Fruit fly (Drosophila melanogaster) S2 (cell line): Measurements from ENCODE around the gene fal.

Experiments used
- CG8478 ChIP-seq: fragments of >200 bp; optimal IDR thresholded peaks from 2 replicates; lab custom pipeline; 2018
- CTCF ChIP-seq, 2 experiments: fragments of >200 bp; optimal IDR thresholded peaks; 2 replicates each; lab custom pipeline; 2018

The fal gene

DNA sequence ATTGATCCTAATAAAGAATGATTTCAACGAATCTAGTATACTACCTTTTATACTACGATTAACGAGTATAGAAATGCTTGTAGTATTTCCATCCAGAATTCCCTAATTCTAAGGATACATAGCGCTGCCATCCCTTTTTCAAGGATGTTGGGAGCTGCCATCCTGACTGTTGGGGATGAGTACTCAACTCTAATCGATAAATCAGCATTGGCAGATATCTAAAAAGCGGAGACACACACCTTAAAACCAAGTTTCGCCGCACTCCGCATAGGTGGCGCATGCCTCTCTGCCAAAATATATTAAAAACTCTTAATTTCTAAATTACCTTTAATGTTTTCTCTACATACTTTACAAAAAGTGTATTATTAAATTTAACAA lies at the start of gene fal:
Gene fal, plus strand, starts transcription at position 330 of the 378 bp plus-strand sequence.
- TF ChIP-seq CTCF (optimal IDR thresholded peaks at IDR 0.05; lab: Kevin White, UChicago), result peak; percentile 92 to 93
- TF ChIP-seq CG8478 (lab: Kevin White, UChicago), result no peak

DNA sequence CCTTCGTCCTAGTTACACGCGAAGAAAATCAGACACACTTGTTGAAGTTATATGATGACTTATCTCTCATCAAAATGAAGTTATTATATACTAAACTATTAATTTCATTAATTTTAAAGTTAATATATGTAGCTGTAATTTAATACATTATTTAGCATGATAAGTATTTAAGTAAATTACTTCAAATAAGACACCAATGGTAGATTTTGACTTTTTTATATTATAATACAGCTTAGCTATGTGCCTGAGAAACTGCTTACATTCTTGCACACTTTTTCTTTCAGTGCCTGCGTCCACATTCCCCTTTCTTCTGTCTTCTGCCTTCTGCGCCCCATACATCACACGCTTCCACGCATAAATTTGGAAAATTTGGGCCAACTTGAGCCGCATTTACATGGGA lies 42.7 kb upstream of the fal start:
- TF ChIP-seq CG8478 (lab: Kevin White, UChicago) (no peak), CTCF (optimal IDR thresholded peaks at IDR 0.05; lab: Kevin White, UChicago) (no peak)

DNA sequence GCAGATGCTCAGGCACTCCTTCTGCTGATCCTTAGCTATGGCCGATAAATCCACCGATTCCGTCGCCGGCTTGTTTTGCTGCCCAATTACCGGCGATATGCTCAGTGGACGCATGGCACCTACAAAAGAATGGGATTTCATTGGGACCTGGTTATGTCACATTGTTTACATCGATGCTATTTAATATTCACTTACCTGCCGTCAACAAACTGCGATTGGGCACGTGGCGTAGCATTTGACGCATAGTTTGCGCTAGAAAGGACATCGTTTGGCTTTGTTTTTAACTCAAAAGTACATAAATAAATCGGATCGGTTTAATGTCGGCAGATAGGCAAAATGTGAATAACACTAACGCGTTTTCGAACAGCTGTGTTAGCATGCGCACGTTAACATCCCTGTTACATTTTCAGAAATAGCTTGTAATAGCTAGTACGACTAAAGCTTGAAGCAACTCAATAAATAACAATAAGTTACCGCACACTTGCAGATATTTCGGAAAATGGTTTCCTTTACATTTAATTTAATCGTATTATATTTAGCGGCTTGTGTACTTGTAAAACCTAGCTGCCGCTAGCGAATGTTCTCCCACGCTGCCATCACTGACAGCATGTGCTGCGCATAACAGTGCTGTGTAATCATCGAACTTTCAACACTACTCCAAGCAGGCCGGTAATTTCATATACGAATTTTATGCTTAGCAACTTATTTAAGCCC lies 39.5 kb upstream of the fal start, which contains the start of the genes mRpL21 and rept:
Gene mRpL21, minus strand, starts transcription at position 347 of the 714 bp plus-strand sequence.
Gene rept, plus strand, starts transcription at position 626 of the 714 bp plus-strand sequence.
- TF ChIP-seq CG8478 (lab: Kevin White, UChicago) (no peak), CTCF (optimal IDR thresholded peaks at IDR 0.05; lab: Kevin White, UChicago) (peak in 1 of 2 experiments; percentile 25)

DNA sequence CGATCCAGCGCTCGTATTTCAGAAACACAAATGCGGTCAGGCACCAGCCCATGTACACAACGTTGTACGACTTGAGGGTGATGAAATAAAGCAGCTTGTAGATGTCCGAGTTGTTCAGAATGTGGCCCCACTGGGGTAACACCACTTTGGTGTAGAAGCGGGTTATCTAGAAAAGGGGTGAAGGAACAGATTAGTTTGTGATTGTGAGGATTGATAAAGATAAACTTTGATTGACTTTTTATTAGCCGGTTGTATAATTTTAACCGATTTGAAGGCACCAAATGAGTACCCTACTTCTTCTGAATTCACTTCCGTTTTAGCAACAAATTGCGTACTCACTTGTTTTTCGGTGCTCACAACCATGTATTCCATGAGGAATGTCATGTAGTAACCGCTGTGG lies 36.2 kb upstream of the fal start:
- TF ChIP-seq CG8478 (lab: Kevin White, UChicago) (no peak), CTCF (optimal IDR thresholded peaks at IDR 0.05; lab: Kevin White, UChicago) (no peak)

DNA sequence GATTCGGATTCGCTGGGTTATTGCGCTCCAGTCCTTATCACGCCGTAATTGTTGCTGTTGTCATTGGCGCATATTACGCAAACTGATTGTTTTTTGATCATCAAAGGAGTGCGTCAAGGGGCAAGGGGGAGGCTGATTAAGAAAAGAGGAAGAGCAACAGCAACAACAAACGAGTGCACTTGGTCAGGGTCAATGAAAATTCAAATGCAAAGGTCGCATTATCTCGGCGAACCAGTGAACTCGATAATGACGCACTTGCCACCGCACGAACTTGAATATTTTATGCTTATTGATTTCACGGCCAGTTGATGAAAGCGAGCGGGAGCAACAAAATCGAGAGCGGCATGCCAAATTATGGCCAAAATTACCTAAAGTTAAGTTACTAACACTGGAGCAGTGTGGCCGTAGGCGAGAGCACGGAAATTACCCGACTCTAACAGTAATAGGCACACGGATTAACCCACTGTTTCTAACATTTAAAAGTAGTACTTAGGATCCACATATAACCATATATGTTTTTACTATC lies 34.0 kb upstream of the fal start, which contains the start of gene nes:
Gene nes, minus strand, starts transcription at position 402 of the 526 bp plus-strand sequence.
- TF ChIP-seq CTCF (optimal IDR thresholded peaks at IDR 0.05; lab: Kevin White, UChicago) (no peak), CG8478 (lab: Kevin White, UChicago) (no peak)

DNA sequence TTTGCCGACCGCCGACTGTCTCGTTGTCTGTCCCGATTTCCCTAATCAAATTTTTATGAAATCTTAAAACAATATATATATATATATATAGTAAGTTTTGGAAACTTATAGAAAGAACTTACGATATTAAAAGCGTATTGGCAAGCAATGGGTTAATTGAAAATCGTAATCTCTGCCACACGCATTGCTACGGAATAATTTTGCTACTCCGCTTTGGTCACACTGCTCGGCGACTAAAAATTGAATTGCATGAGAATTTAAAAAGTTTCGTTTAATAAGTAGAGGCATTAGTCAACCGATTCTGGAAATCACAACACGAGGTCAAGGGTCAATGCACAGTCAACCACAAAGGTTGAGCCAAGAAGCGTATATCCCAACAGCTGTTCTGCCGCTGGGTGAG lies 33.2 kb upstream of the fal start, which contains the start of gene Bet1:
Gene Bet1, plus strand, starts transcription at position 182 of the 400 bp plus-strand sequence.
- TF ChIP-seq CTCF (optimal IDR thresholded peaks at IDR 0.05; lab: Kevin White, UChicago) (no peak), CG8478 (lab: Kevin White, UChicago) (no peak)

DNA sequence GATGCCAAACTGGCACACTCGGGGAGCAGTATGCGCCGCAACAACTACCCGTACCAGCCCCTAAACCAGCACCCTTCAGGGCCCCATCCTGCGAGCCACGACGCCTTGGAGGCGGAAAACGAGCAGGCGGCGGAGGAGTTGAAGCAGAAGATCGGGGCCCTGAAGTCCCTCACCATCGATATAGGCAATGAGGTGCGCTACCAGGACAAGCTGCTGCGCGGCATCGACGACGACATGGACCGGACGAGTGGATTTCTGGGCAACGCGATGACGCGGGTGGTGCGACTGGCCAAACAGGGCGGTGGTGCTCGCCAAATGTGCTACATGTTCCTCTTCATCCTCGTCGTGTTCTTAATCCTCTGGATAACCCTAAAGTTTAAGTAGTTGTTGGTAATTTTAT lies 32.6 kb upstream of the fal start:
- TF ChIP-seq CG8478 (lab: Kevin White, UChicago), result no peak
- no peak for TF ChIP-seq CTCF (optimal IDR thresholded peaks at IDR 0.05; lab: Kevin White, UChicago)

DNA sequence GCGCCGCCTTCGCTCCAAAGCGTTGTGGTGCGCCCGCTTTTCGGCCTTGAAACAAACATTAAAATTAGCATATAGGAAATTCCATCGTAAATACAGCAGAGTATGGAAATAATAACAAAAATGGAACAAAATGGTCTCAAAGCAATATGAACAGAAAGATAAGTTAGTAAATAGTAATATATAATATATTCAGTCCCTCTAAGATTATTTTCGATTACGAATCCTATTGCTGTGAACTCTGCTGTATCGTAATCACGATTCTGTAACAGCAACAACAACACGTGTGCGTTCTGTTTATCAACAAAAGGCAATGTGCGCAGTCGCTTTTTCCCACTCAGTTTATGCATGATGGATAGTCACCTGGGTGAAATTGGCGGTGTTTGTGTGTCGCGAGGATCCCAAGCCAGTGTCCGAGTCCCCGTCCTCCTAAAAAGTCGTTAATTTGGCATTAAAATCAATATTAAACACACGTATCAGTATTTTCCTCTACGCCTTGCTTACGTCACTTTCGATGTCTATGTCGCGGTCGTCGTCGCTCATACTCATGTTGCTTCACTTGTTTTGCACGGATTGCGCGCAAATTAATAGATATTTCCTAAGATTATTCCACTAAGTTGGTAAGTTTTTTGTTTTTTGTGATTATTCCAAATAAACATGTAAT lies 30.8 kb upstream of the fal start, which contains the start of the genes CG42374 and Mettl5:
Gene CG42374, plus strand, starts transcription at position 287 of the 661 bp plus-strand sequence.
Gene Mettl5, plus strand, starts transcription at position 287 of the 661 bp plus-strand sequence.
- no peak for TF ChIP-seq CTCF (optimal IDR thresholded peaks at IDR 0.05; lab: Kevin White, UChicago)
- TF ChIP-seq CG8478 (lab: Kevin White, UChicago), result no peak

DNA sequence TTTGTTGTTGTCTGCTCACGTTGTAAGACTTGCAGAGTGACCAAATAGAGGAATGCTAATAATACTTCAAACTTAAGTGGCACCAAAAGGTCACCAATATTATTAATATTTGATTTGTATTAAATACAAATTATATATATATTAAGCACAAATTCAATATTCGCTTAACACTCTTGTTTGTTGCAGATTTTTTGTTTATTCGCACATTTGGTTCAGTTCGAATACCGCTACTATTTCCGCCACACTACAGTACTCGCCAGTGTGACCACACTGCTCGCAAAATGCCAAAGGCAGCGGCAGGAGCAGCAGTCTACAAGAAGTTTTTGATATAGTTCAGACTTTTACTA lies 30.2 kb upstream of the fal start, which contains the start of gene Max:
Gene Max, minus strand, starts transcription at position 44 of the 347 bp plus-strand sequence.
- TF ChIP-seq CG8478 (lab: Kevin White, UChicago), result no peak
- TF ChIP-seq CTCF (optimal IDR thresholded peaks at IDR 0.05; lab: Kevin White, UChicago), result peak in 1 of 2 experiments; percentile 1

DNA sequence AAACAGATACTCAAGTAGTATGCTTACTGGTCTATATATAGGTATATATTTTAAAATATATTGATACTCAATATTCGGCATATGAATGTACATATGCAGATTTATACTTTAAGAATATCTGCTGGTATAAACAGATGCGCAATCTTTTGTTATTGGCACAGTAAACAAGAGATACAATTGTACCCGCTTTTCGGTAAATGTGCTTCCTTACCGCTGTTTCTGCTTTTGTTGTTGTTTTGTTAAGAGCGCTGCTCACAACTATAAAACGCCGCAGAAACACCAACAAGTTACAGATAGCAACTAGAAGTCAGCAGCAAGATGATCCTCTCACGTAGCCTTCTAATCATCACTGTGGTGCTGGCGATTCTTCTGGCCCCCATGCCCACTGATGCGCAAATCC lies 28.6 kb upstream of the fal start, which contains the start of gene CG45081:
Gene CG45081, plus strand, starts transcription at position 301 of the 400 bp plus-strand sequence.
- TF ChIP-seq CG8478 (lab: Kevin White, UChicago) (no peak), CTCF (optimal IDR thresholded peaks at IDR 0.05; lab: Kevin White, UChicago) (no peak)

DNA sequence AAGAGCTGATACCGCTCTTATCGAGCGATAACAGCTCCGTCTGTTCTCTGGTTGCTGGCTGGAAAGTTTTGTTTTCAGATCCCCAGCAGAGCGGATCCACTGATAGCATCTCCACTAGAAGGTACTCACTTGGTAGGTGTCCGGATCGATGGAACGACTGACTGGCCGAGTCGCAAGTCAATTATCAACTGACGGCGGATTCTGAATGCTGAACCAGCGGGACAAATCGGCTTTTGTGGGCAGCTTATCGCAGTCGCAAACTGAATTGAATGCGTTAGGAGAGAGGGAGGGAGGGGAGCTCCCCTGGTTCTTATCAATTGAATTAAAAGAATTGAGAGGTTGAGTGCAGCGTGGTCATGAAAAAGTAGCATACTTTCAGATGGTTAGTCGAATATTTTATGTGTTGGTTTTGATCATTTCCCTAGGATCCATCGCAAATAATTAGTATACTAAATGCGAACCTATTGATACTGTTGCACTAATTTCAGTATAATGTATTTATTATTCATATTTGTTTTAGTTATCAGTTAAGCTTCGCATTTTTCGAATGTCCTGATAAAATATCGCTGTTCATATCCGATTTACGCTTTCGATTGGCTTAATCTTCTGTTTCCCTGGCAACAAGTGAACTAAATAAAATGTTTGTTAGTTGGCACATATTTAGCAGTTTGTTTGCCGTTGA lies 25.5 kb upstream of the fal start, which contains the start of the genes Aldh7A1 and CG14085:
Gene Aldh7A1, minus strand, starts transcription at position 194 of the 682 bp plus-strand sequence.
Gene CG14085, plus strand, starts transcription at position 632 of the 682 bp plus-strand sequence.
- no peak for TF ChIP-seq CTCF (optimal IDR thresholded peaks at IDR 0.05; lab: Kevin White, UChicago)
- TF ChIP-seq CG8478 (lab: Kevin White, UChicago), result no peak

DNA sequence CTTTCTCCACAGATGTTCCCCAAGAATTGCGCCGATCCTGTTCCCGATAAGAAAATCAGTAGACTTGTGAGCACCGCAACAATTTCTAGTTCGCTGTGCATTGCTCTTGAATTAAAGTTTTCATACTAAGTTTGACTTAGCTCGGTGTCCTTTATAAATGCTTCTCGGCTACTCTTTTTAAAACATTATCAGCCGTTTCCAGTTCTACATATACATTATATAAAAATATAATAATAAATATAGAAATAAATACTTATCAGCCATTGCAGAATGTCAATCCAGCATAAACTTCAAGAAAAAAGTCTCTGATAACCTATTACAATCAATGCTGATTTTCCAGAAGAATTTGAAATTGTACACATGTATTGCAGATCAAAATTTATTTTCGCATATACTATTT lies 23.8 kb upstream of the fal start, which contains the start of gene CG14088:
Gene CG14088, minus strand, starts transcription at position 101 of the 400 bp plus-strand sequence.
- TF ChIP-seq CTCF (optimal IDR thresholded peaks at IDR 0.05; lab: Kevin White, UChicago), result no peak
- TF ChIP-seq CG8478 (lab: Kevin White, UChicago), result no peak

DNA sequence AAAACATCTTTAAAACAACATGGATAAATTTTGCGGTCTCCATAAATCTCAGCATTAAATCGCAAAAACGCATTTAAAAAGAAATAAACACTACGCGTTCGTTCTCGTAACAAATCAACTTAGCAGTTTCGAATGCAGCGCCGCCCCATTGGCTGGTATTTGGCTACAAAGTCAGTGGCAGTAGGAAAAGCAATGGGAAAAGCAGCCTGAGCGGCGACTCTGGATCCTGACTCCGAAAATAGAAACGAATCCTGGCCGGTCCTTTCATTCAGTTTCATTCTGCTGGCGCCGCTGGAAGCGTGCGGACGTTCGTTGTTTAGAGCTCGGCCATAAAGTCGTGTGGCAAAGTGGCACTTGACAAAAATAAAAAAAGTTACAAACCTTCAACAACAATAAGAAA lies 18.9 kb upstream of the fal start, which contains the start of gene CG14086:
Gene CG14086, plus strand, starts transcription at position 301 of the 400 bp plus-strand sequence.
- no peak for TF ChIP-seq CTCF (optimal IDR thresholded peaks at IDR 0.05; lab: Kevin White, UChicago)
- TF ChIP-seq CG8478 (lab: Kevin White, UChicago), result no peak

DNA sequence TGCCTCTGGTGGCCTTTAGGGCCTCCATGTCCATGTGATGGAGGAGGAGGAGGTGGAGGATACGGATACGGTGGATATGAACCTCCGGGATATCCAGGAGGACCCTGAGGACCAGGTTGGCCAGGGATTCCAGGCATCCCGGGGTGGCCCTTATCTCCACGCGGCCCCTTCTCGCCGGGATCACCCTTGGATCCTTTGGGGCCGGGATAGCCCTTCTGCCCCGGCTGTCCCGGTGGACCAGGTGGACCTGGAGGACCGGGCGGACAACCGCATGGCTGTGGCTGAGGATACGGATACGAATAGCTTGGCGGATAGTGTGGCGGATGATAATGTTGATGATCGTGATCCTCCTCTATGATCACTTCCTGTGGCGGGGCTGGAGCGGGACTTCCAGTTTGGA lies 14.1 kb upstream of the fal start:
- TF ChIP-seq CTCF (optimal IDR thresholded peaks at IDR 0.05; lab: Kevin White, UChicago), result no peak
- no peak for TF ChIP-seq CG8478 (lab: Kevin White, UChicago)
